Worm (Caenorhabditis elegans): ENCODE results near the gene F16G10.1.

Gene F16G10.1

DNA sequence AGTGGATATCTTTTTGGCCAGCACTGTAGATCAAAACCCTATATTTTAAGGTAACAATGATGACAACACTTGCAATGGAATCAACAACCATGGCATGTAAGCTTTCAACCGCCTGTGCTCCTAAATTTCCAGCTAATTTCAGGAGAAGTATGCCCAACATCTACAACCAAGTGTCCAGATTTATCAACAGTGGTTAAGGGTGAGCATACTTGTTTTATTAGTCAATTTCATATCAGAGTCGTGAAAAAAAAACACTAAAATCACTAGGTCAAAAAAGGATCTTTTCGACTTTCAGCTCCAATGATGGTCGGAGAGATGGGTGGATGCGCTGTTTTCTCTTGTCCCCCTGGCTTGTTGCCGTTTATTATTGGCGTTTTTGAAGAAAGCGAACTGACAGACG lies at the start of gene F16G10.1:
F16G10.1 (plus strand) TSS at position 301 of the 400 bp plus-strand sequence.
- TF ChIP-seq W03F9.2 (tag; optimal IDR thresholded peaks at IDR 0.05) = no peak
- TF ChIP-seq him-1 (tag; optimal IDR thresholded peaks at IDR 0.05) = no peak
- TF ChIP-seq dao-5 (tag; optimal IDR thresholded peaks at IDR 0.05) = no peak

- no peak for TF ChIP-seq him-1 (tag; optimal IDR thresholded peaks at IDR 0.05)
- TF ChIP-seq W03F9.2 (tag; optimal IDR thresholded peaks at IDR 0.05) = no peak
- TF ChIP-seq dao-5 (tag; optimal IDR thresholded peaks at IDR 0.05) = no peak
Observed at ce11 chrII:2354476-2354875, 49.6 kb upstream of the F16G10.1 start, which contains the start of gene F43C11.2. Gene F43C11.2 (plus strand): TSS chrII:2354776.

DNA sequence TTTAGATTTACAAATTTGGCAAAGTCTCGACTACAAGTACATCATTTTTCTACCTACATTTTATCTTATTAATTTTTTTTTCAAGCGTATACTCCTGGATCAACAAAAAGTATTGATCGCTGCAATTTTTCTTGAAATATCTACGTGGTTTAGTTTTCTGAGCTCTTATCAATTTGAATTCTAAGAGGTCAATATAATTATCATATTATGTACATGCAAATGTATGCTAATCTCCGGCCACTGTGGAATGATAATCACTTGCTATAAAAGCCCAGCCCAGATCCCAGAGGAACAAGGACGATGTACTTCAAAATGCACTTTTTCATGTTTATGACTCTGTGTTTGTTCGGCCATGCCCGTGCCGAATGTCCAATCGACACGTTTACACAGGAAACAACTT lies 47.3 kb upstream of the F16G10.1 start, which contains the start of gene F43C11.1:
F43C11.1 (plus strand) TSS at position 301 of the 400 bp plus-strand sequence.
- no peak for TF ChIP-seq him-1 (tag; optimal IDR thresholded peaks at IDR 0.05)
- TF ChIP-seq W03F9.2 (tag; optimal IDR thresholded peaks at IDR 0.05) = no peak
- no peak for TF ChIP-seq dao-5 (tag; optimal IDR thresholded peaks at IDR 0.05)

ce11 chrII:2359965-2360364 lies 44.1 kb upstream of the F16G10.1 start, which contains the start of gene F43C11.16:
Gene F43C11.16 (minus strand): TSS chrII:2360065.
- no peak for TF ChIP-seq him-1 (tag; optimal IDR thresholded peaks at IDR 0.05)
- no peak for TF ChIP-seq dao-5 (tag; optimal IDR thresholded peaks at IDR 0.05)
- no peak for TF ChIP-seq W03F9.2 (tag; optimal IDR thresholded peaks at IDR 0.05)

- no peak for TF ChIP-seq him-1 (tag; optimal IDR thresholded peaks at IDR 0.05)
- no peak for TF ChIP-seq dao-5 (tag; optimal IDR thresholded peaks at IDR 0.05)
- TF ChIP-seq W03F9.2 (tag; optimal IDR thresholded peaks at IDR 0.05) = no peak
Observed at ce11 chrII:2363673-2364072, 40.4 kb upstream of the F16G10.1 start, which contains the start of gene F43C11.11. Gene F43C11.11 (minus strand): TSS chrII:2363773.

- TF ChIP-seq W03F9.2 (tag; optimal IDR thresholded peaks at IDR 0.05) (no peak), dao-5 (tag; optimal IDR thresholded peaks at IDR 0.05) (no peak), him-1 (tag; optimal IDR thresholded peaks at IDR 0.05) (no peak)
Observed at ce11 chrII:2366623-2367365, 37.3 kb upstream of the F16G10.1 start, which contains the start of the genes F43C11.12 and F16G10.5. Gene F43C11.12 (minus strand): TSS chrII:2366723. Gene F16G10.5 (plus strand): TSS chrII:2367315.

DNA sequence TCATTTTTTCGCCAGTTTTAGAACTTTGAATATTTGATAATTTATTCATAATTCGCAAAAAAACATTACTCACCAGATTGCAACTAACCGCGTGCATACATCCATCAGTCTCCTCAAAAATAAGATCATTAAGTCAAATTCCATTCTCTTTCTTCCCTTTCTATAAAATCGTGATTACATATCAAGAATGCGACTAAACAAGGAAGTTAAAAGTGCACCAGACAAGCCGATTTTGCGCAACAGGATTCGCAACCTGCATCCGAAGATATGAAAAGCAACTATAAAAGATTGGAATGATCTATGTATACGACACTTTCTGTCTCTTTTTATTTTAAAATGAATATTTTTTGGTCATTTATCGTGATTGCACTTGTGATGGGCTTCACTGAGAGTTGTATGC lies 35.1 kb upstream of the F16G10.1 start, which contains the start of gene hpo-25:
hpo-25 (plus strand) TSS at position 301 of the 400 bp plus-strand sequence.
- no peak for TF ChIP-seq dao-5 (tag; optimal IDR thresholded peaks at IDR 0.05)
- no peak for TF ChIP-seq W03F9.2 (tag; optimal IDR thresholded peaks at IDR 0.05)
- no peak for TF ChIP-seq him-1 (tag; optimal IDR thresholded peaks at IDR 0.05)

ce11 chrII:2372090-2372489 lies 32.0 kb upstream of the F16G10.1 start, which contains the start of gene F16G10.3:
Gene F16G10.3 (plus strand): TSS chrII:2372390.
- TF ChIP-seq W03F9.2 (tag; optimal IDR thresholded peaks at IDR 0.05) (no peak), dao-5 (tag; optimal IDR thresholded peaks at IDR 0.05) (no peak), him-1 (tag; optimal IDR thresholded peaks at IDR 0.05) (no peak)

- no peak for TF ChIP-seq dao-5 (tag; optimal IDR thresholded peaks at IDR 0.05)
- TF ChIP-seq W03F9.2 (tag; optimal IDR thresholded peaks at IDR 0.05) = no peak
- TF ChIP-seq him-1 (tag; optimal IDR thresholded peaks at IDR 0.05) = no peak
Observed at ce11 chrII:2374973-2375372, 29.1 kb upstream of the F16G10.1 start, which contains the start of gene F16G10.2. Gene F16G10.2 (plus strand): TSS chrII:2375273.

DNA sequence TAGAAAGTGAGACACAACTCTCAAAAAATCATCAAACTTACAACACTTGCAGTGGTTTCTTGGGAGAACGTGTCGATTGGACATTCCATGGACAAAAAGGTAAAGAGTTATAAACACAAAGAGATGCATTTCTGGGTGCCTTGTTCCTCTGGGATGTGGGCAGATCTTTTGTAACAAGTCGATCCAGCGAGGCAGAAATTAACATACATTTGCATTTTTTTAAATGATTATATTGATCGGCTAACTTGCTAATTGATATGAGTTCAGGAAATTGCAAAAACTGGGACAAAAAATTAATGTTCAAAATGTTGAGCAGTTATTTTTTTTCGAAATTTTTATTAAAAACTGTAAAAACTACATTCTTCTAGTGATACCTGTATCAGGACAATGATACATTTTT lies 26.3 kb upstream of the F16G10.1 start, which contains the start of gene F16G10.6:
F16G10.6 (minus strand) TSS at position 101 of the 400 bp plus-strand sequence.
- TF ChIP-seq dao-5 (tag; optimal IDR thresholded peaks at IDR 0.05) = no peak
- no peak for TF ChIP-seq W03F9.2 (tag; optimal IDR thresholded peaks at IDR 0.05)
- TF ChIP-seq him-1 (tag; optimal IDR thresholded peaks at IDR 0.05) = no peak

DNA sequence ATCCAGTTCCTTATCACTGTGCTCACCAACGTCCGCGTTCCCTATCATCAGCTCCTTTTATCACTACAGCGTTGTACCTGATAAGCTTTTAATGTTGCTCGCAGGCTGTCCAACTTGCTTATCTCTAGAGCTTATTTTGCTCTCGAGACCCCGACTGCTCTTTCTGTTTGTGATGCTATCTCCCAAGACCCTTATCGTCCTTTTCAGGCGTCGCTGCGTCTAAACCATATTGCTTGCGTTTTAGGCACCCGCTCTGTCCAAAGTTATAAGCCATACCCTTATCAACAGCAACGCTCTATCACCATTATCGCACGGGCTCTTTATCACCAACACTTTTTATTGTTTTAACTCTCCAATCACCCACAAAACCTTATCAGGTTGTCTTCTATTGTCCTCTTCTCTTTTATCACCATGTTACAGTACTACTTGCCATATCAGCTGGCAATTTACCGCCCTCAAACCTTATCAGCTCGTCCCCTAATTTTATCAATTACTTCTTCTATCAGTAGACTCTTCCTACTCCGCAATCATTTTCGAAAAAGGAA lies 25.5 kb upstream of the F16G10.1 start:
- TF ChIP-seq dao-5 (tag; optimal IDR thresholded peaks at IDR 0.05) (no peak), W03F9.2 (tag; optimal IDR thresholded peaks at IDR 0.05) (peak; percentile 18), him-1 (tag; optimal IDR thresholded peaks at IDR 0.05) (no peak)

DNA sequence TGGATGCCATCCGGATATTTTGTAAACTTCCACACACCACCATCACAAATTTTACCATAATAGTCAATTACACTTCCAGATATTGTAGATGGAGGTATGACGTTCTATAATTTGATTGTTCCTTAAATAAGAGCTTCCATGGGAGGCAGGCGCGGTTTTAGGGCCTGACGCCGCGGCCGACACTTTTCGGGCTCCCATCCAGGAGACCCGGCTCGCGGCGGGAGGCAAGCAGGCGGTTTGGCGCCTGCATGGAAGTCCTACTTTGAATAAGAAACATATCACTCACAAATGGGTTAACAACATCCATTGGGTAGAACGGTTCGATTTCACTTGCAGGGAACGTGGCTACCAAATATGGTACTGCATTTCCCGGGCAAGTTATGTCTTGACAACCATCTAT lies 24.4 kb upstream of the F16G10.1 start:
- TF ChIP-seq him-1 (tag; optimal IDR thresholded peaks at IDR 0.05) (no peak), W03F9.2 (tag; optimal IDR thresholded peaks at IDR 0.05) (no peak), dao-5 (tag; optimal IDR thresholded peaks at IDR 0.05) (no peak)

DNA sequence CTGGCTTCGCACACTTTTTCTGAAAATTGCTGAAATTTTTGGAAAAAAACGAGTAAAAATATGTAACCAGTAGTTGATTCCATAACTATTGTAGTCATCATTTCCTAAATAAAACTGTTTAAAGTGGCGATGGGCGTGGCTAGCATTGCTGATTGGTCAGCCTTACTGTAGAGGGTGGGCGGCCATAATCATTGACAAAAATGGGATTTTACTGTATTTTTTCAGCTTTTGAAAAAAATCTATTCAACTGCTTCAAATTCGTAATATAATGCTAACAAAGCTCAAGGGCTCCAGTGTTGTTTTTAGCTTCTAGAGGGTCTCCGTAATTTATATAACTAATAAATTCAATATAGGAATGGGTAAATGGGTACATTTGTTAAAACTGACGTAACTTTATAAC lies 23.9 kb upstream of the F16G10.1 start, which contains the start of gene F16G10.7:
F16G10.7 (minus strand) TSS at position 101 of the 400 bp plus-strand sequence.
- no peak for TF ChIP-seq W03F9.2 (tag; optimal IDR thresholded peaks at IDR 0.05)
- TF ChIP-seq him-1 (tag; optimal IDR thresholded peaks at IDR 0.05) = no peak
- TF ChIP-seq dao-5 (tag; optimal IDR thresholded peaks at IDR 0.05) = no peak

- TF ChIP-seq W03F9.2 (tag; optimal IDR thresholded peaks at IDR 0.05) = no peak
- no peak for TF ChIP-seq dao-5 (tag; optimal IDR thresholded peaks at IDR 0.05)
- TF ChIP-seq him-1 (tag; optimal IDR thresholded peaks at IDR 0.05) = no peak
Observed at ce11 chrII:2383334-2383733, 20.8 kb upstream of the F16G10.1 start, which contains the start of gene F16G10.8. Gene F16G10.8 (minus strand): TSS chrII:2383434.
